Worm (Caenorhabditis elegans): Measurements from ENCODE around the gene B0252.5.

DNA sequence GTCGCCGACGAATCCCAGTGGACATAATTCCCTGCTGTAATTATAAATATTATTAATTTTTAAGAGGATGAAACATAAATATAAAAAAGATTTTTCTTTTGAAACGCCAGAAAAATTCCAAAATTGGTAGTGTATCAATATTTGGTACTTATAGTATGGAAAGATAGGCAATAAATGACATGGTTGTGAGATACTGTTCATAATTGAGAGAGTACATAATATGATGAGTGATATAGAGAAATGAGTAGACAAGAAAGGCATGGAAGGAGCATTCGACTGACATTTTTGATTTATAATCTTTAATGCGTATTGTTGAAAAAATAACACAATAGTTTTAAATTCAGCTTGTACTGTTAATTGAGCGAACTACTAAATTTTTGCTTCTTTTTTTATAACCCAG is 21.2 kb downstream of the B0252.5 start, which contains the start of gene C44B7.11:
- no peak for TF ChIP-seq nhr-129 (tag; optimal IDR thresholded peaks at IDR 0.05)
- TF ChIP-seq lin-13 (GFP tag; optimal IDR thresholded peaks at IDR 0.05) = no peak
- no peak for TF ChIP-seq mdl-1 (tag; optimal IDR thresholded peaks at IDR 0.05)
- TF ChIP-seq ztf-11 (tag; optimal IDR thresholded peaks at IDR 0.05) = no peak
- TF ChIP-seq ama-1 (optimal IDR thresholded peaks at IDR 0.05) = no peak
- TF ChIP-seq blmp-1 (tag; optimal IDR thresholded peaks at IDR 0.05; ENCODE audit: insufficient read depth) = no peak
- no peak for TF ChIP-seq nhr-10 (tag; optimal IDR thresholded peaks at IDR 0.05)
- no peak for TF ChIP-seq unc-62 (GFP tag; optimal IDR thresholded peaks at IDR 0.05)
- TF ChIP-seq lsy-2 (tag; optimal IDR thresholded peaks at IDR 0.05) = no peak
- TF ChIP-seq ceh-16 (tag; optimal IDR thresholded peaks at IDR 0.05) = no peak
- TF ChIP-seq nhr-25 (tag; optimal IDR thresholded peaks at IDR 0.05) = no peak

All from whole organism, L2 larva.